Worm (Caenorhabditis elegans) whole organism, young adult: ENCODE data around the gene T26H5.9.
A peak's percentile ranks its signal among the peaks of the same experiment; 100 is the strongest.

Experiments used
- B0035.1 ChIP-seq: sonication (generic microtip); optimal IDR thresholded peaks from 2 replicates; lab custom pipeline; 2016; ENCODE audit warnings: missing genetic modification characterization, mild to moderate bottlenecking, missing compliant biosample characterization, missing genotype, missing genetic modification reagents
- C06A6.2 ChIP-seq: fragments of 200-800 bp; sonication (Bioruptor generic); conservative IDR thresholded peaks from 2 replicates; pipeline ENCODE4 v1.3.6; 2022; ENCODE audit warnings: missing genetic modification characterization, missing compliant biosample characterization
- C17E4.6 ChIP-seq: fragments of 200-800 bp; sonication (Bioruptor generic); IDR thresholded peaks from 2 replicates; pipeline ENCODE4 v1.3.6; 2022; ENCODE audit warnings: missing genetic modification reagents, missing genetic modification characterization, missing compliant biosample characterization
- D2030.7 ChIP-seq: fragments of 200-800 bp; sonication (Bioruptor generic); IDR thresholded peaks from 2 replicates; pipeline ENCODE4 v1.3.6; 2022; ENCODE audit warnings: missing genetic modification reagents, missing genetic modification characterization, missing compliant biosample characterization
- F10E7.11 ChIP-seq: sonication (generic microtip); optimal IDR thresholded peaks from 2 replicates; lab custom pipeline; 2017; ENCODE audit warnings: mild to moderate bottlenecking, missing genetic modification characterization, moderate library complexity, missing compliant biosample characterization
- F22D6.2 ChIP-seq: sonication (generic microtip); optimal IDR thresholded peaks from 2 replicates; lab custom pipeline; 2016; ENCODE audit warnings: mild to moderate bottlenecking, missing genetic modification characterization, missing compliant biosample characterization
- F39B2.1 ChIP-seq: fragments of 200-800 bp; sonication (Bioruptor generic); IDR thresholded peaks from 2 replicates; pipeline ENCODE4 v1.3.6; 2022; ENCODE audit warnings: missing genetic modification reagents, missing genetic modification characterization, missing compliant biosample characterization
- F52B5.7 ChIP-seq: sonication (generic microtip); optimal IDR thresholded peaks from 2 replicates; lab custom pipeline; 2016; ENCODE audit warnings: mild to moderate bottlenecking, missing genetic modification characterization, missing compliant biosample characterization
- Y53F4B.3 ChIP-seq: fragments of 200-800 bp; sonication (Bioruptor generic); IDR thresholded peaks from 2 replicates; pipeline ENCODE4 v1.3.6; 2022; ENCODE audit warnings: missing genetic modification reagents, missing genetic modification characterization, missing compliant biosample characterization
- Y53G8AR.9 ChIP-seq: fragments of 200-800 bp; sonication (Bioruptor generic); conservative IDR thresholded peaks from 2 replicates; pipeline ENCODE4 v1.3.6; 2022; ENCODE audit warnings: missing genetic modification reagents, missing genetic modification characterization, missing compliant biosample characterization
- Y79H2A.3 ChIP-seq: fragments of 200-800 bp; sonication (Bioruptor generic); conservative IDR thresholded peaks from 2 replicates; pipeline ENCODE4 v1.3.6; 2022; ENCODE audit warnings: missing genetic modification reagents, missing genetic modification characterization, missing compliant biosample characterization
- aptf-3 ChIP-seq: fragments of 200-800 bp; sonication (Bioruptor generic); IDR thresholded peaks from 2 replicates; pipeline ENCODE4 v1.3.6; 2022; ENCODE audit warnings: missing genetic modification characterization, missing compliant biosample characterization
- attf-5 ChIP-seq: fragments of 200-800 bp; sonication (Bioruptor generic); optimal IDR thresholded peaks from 2 replicates; lab custom pipeline; 2018; ENCODE audit warnings: mild to moderate bottlenecking, missing genetic modification characterization, missing compliant biosample characterization
- cebp-1 ChIP-seq, 2 experiments: fragments of 200-800 bp in 1 of 2; sonication (Bioruptor generic) in 1 of 2; sonication (generic microtip) in 1 of 2; IDR thresholded peaks in 1 of 2; optimal IDR thresholded peaks in 1 of 2; 2 replicates each; pipeline versions ENCODE4 v1.3.6 to Lab custom; 2017 to 2022; ENCODE audit warnings: missing compliant biosample characterization in 2 of 2, missing genetic modification characterization in 2 of 2, mild to moderate bottlenecking in 1 of 2, missing genetic modification reagents in 1 of 2, moderate library complexity in 1 of 2
- ceh-27 ChIP-seq: fragments of 200-800 bp; sonication (Bioruptor generic); optimal IDR thresholded peaks from 2 replicates; lab custom pipeline; 2018; ENCODE audit warnings: mild to moderate bottlenecking, missing genetic modification characterization, moderate library complexity, missing compliant biosample characterization
- ceh-58 ChIP-seq: fragments of 200-800 bp; sonication (Bioruptor generic); IDR thresholded peaks from 2 replicates; pipeline ENCODE4 v1.3.6; 2022; ENCODE audit warnings: missing genetic modification characterization, missing compliant biosample characterization
- die-1 ChIP-seq: sonication (generic microtip); optimal IDR thresholded peaks from 2 replicates; lab custom pipeline; 2016; ENCODE audit warnings: missing genotype, mild to moderate bottlenecking, missing genetic modification characterization, missing compliant biosample characterization
- egl-18 ChIP-seq: fragments of 200-800 bp; sonication (Bioruptor generic); IDR thresholded peaks from 2 replicates; pipeline ENCODE4 v1.3.6; 2022; ENCODE audit warnings: missing genetic modification reagents, missing genetic modification characterization, missing compliant biosample characterization
- him-1 ChIP-seq: sonication (generic microtip); optimal IDR thresholded peaks from 2 replicates; lab custom pipeline; 2016; ENCODE audit warnings: missing genotype, missing genetic modification reagents, missing genetic modification characterization, missing compliant biosample characterization
- hmg-1.2 ChIP-seq: fragments of 200-800 bp; sonication (Bioruptor generic); IDR thresholded peaks from 2 replicates; pipeline ENCODE4 v1.3.6; 2022; ENCODE audit warnings: missing genetic modification reagents, missing genetic modification characterization, missing compliant biosample characterization
- lag-1 ChIP-seq: fragments of 200-800 bp; sonication (Bioruptor generic); IDR thresholded peaks from 2 replicates; pipeline ENCODE4 v1.3.6; 2022; ENCODE audit warnings: missing genetic modification reagents, missing genetic modification characterization, missing compliant biosample characterization
- lin-26 ChIP-seq: fragments of 200-800 bp; sonication (Bioruptor generic); IDR thresholded peaks from 2 replicates; pipeline ENCODE4 v1.3.6; 2022; ENCODE audit warnings: missing genetic modification reagents, missing genetic modification characterization, missing compliant biosample characterization
- lin-40 ChIP-seq: sonication (generic microtip); optimal IDR thresholded peaks from 2 replicates; lab custom pipeline; 2016; ENCODE audit warnings: missing genetic modification characterization, mild to moderate bottlenecking, missing compliant biosample characterization, missing genotype, missing genetic modification reagents
- lin-54 ChIP-seq: fragments of 200-800 bp; sonication (Bioruptor generic); optimal IDR thresholded peaks from 2 replicates; lab custom pipeline; 2018; ENCODE audit warnings: mild to moderate bottlenecking, missing genetic modification characterization, missing compliant biosample characterization
- lsl-1 ChIP-seq: fragments of 200-800 bp; sonication (Bioruptor generic); optimal IDR thresholded peaks from 2 replicates; lab custom pipeline; 2018; ENCODE audit warnings: mild to moderate bottlenecking, missing genetic modification characterization, moderate library complexity, missing compliant biosample characterization
- lsy-27 ChIP-seq: sonication (generic microtip); optimal IDR thresholded peaks from 2 replicates; lab custom pipeline; 2017; ENCODE audit warnings: missing genetic modification characterization, mild to moderate bottlenecking, missing compliant biosample characterization, antibody characterized with exemption, missing genotype, borderline replicate concordance; ENCODE audit not compliant: insufficient read depth
- mcd-1 ChIP-seq: fragments of 200-800 bp; sonication (Bioruptor generic); IDR thresholded peaks from 2 replicates; pipeline ENCODE4 v1.3.6; 2022; ENCODE audit warnings: missing genetic modification reagents, missing genetic modification characterization, missing compliant biosample characterization
- mxl-1 ChIP-seq: sonication (generic microtip); optimal IDR thresholded peaks from 2 replicates; lab custom pipeline; 2016; ENCODE audit warnings: missing genetic modification characterization, missing compliant biosample characterization
- nfya-2 ChIP-seq: fragments of 200-800 bp; sonication (Bioruptor generic); IDR thresholded peaks from 2 replicates; pipeline ENCODE4 v1.3.6; 2022; ENCODE audit warnings: missing genetic modification reagents, missing genetic modification characterization, missing compliant biosample characterization
- nfyb-1 ChIP-seq: fragments of 200-800 bp; sonication (Bioruptor generic); IDR thresholded peaks from 2 replicates; pipeline ENCODE4 v1.3.6; 2022; ENCODE audit warnings: missing genetic modification reagents, missing genetic modification characterization, missing compliant biosample characterization
- rcor-1 ChIP-seq: fragments of 200-800 bp; sonication (Bioruptor generic); IDR thresholded peaks from 2 replicates; pipeline ENCODE4 v1.3.6; 2022; ENCODE audit warnings: missing genetic modification reagents, missing genetic modification characterization, missing compliant biosample characterization
- rpc-1 ChIP-seq, 2 experiments: fragments of 150-350 bp in 1 of 2; sonication (generic microtip) in 1 of 2; optimal IDR thresholded peaks; 2 replicates each; lab custom pipeline; 2014 to 2018; ENCODE audit warnings: missing biosample characterization in 1 of 2, missing genetic modification characterization in 1 of 2, missing genetic modification reagents in 1 of 2, missing genotype in 1 of 2
- sea-2 ChIP-seq: fragments of 200-800 bp; sonication (Bioruptor generic); IDR thresholded peaks from 2 replicates; pipeline ENCODE4 v1.3.6; 2022; ENCODE audit warnings: missing genetic modification characterization, missing compliant biosample characterization
- snpc-3.4 ChIP-seq: sonication (generic microtip); optimal IDR thresholded peaks from 2 replicates; lab custom pipeline; 2017; ENCODE audit warnings: missing genetic modification characterization, mild to moderate bottlenecking, missing compliant biosample characterization, antibody characterized with exemption, moderate library complexity, missing genotype, missing genetic modification reagents
- snpc-4 ChIP-seq, 5 experiments: fragments of 150-350 bp in 1 of 5; sonication (generic microtip) in 4 of 5; optimal IDR thresholded peaks; 2 replicates each; lab custom pipeline; 2014 to 2018; ENCODE audit warnings: missing genetic modification characterization in 5 of 5, missing biosample characterization in 3 of 5, antibody characterized with exemption in 2 of 5, mild to moderate bottlenecking in 2 of 5, missing compliant biosample characterization in 2 of 5, missing genotype in 2 of 5, moderate library complexity in 2 of 5, missing genetic modification reagents in 1 of 5
- sptf-2 ChIP-seq: fragments of 200-800 bp; sonication (Bioruptor generic); optimal IDR thresholded peaks from 2 replicates; lab custom pipeline; 2018; ENCODE audit warnings: mild to moderate bottlenecking, missing genetic modification characterization, missing compliant biosample characterization
- tbp1 ChIP-seq: fragments of 200-800 bp; sonication (Bioruptor generic); optimal IDR thresholded peaks from 2 replicates; lab custom pipeline; 2018; ENCODE audit warnings: mild to moderate bottlenecking, missing genetic modification characterization, missing compliant biosample characterization
- tbx-9 ChIP-seq: sonication (generic microtip); optimal IDR thresholded peaks from 2 replicates; lab custom pipeline; 2016; ENCODE audit warnings: borderline replicate concordance, missing genetic modification characterization, inconsistent platforms, missing compliant biosample characterization
- tlf-1 ChIP-seq: fragments of 200-800 bp; sonication (Bioruptor generic); optimal IDR thresholded peaks from 2 replicates; lab custom pipeline; 2018; ENCODE audit warnings: mild to moderate bottlenecking, missing genetic modification characterization, missing compliant biosample characterization
- xnd-1 ChIP-seq: sonication (generic microtip); optimal IDR thresholded peaks from 2 replicates; lab custom pipeline; 2016; ENCODE audit warnings: missing genotype, missing genetic modification reagents, missing genetic modification characterization, missing compliant biosample characterization
- zfh-2 ChIP-seq: fragments of 200-800 bp; sonication (Bioruptor generic); conservative IDR thresholded peaks from 2 replicates; pipeline ENCODE4 v1.3.6; 2022; ENCODE audit warnings: missing genetic modification reagents, missing genetic modification characterization, missing compliant biosample characterization
- ztf-25 ChIP-seq: fragments of 200-800 bp; sonication (Bioruptor generic); IDR thresholded peaks from 2 replicates; pipeline ENCODE4 v1.3.6; 2022; ENCODE audit warnings: missing genetic modification reagents, missing genetic modification characterization, missing compliant biosample characterization
- ztf-6 ChIP-seq: fragments of 200-800 bp; sonication (Bioruptor generic); IDR thresholded peaks from 2 replicates; pipeline ENCODE4 v1.3.6; 2022; ENCODE audit warnings: missing genetic modification reagents, missing genetic modification characterization, missing compliant biosample characterization

Gene T26H5.9

DNA sequence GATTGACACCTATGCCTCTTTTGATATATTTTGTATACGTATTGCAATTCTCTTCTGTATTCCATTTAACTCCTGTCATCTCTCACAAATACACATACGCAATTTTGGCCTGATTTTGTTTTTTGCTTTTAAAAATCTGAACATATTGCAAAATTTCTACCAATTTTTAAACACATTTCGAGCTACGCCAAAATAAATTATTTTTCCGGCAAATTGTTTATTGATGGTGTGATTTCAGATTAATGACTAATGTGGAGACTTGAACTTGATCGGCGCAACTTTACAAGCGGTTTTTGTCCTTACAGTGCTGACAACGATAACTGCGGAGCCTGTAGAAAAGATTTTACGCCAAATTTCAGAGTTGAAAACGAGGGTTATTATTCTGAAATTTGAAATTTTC, 47.6 kb upstream of the T26H5.9 start (continued):
- TF ChIP-seq rpc-1 (optimal IDR thresholded peaks at IDR 0.05; lab: Kevin White, UChicago) (no peak), rpc-1 (tag; optimal IDR thresholded peaks at IDR 0.05; lab: Kevin White, UChicago) (peak; percentile 10), ceh-27 (no peak), C06A6.2 (GFP tag; lab: Robert Waterston, UW) (no peak), egl-18 (GFP tag; lab: Robert Waterston, UW) (0 out of 2 replicates have a peak, but pooled peaks have one; percentile 40), ztf-25 (GFP tag; lab: Robert Waterston, UW) (no peak), cebp-1 (GFP tag; IDR thresholded peaks at IDR 0.05; lab: Robert Waterston, UW) (no peak), cebp-1 (tag; optimal IDR thresholded peaks at IDR 0.05; lab: Kevin White, UChicago) (no peak), mcd-1 (GFP tag; lab: Robert Waterston, UW) (no peak), Y53F4B.3 (GFP tag; lab: Robert Waterston, UW) (no peak), rcor-1 (no peak), ceh-58 (GFP tag; lab: Robert Waterston, UW) (no peak), C17E4.6 (GFP tag; lab: Robert Waterston, UW) (0 out of 2 replicates have a peak, but pooled peaks have one; percentile 12), ztf-6 (GFP tag; lab: Robert Waterston, UW) (no peak), tbx-9 (tag; lab: Kevin White, UChicago) (no peak), mxl-1 (tag; lab: Kevin White, UChicago) (no peak), F52B5.7 (tag; lab: Kevin White, UChicago) (no peak), lin-40 (no peak), tlf-1 (GFP tag; lab: Kevin White, UChicago) (peak; percentile 63), B0035.1 (tag; lab: Kevin White, UChicago) (no peak), lsy-27 (tag; lab: Kevin White, UChicago) (no peak), xnd-1 (peak; percentile 51), lin-26 (GFP tag; lab: Robert Waterston, UW) (peak; percentile 50; the same call in 1 of the 2 replicates), zfh-2 (GFP tag; lab: Robert Waterston, UW) (no peak), F10E7.11 (tag; lab: Kevin White, UChicago) (peak; percentile 17)

DNA sequence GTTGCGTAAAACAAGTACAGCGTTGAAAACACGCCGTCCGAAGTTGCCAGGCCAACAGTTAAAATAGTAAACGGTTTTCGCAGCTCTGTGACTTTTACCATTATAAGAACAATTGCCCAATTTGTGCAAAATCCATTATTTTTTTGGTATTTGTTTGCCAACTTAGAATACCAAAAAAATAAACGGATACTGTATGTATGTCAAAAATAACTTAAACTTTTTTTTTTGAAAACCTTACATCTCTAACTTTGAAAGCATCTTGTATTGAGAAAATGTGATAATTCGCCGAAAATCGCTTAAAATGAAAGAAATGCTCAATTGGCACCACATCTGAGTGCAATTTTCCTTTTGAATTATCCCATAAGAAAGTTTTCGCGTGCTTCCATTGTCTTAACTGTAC, 46.0 kb upstream of the T26H5.9 start, which contains the start of gene fbxa-199:
fbxa-199 (minus strand) TSS at position 101 of the 400 bp plus-strand sequence.
- TF ChIP-seq hmg-1.2 (GFP tag; lab: Robert Waterston, UW) (no peak), F39B2.1 (GFP tag; lab: Robert Waterston, UW) (no peak), nfyb-1 (no peak), lag-1 (GFP tag; lab: Robert Waterston, UW) (no peak), aptf-3 (GFP tag; lab: Robert Waterston, UW) (no peak), D2030.7 (GFP tag; lab: Robert Waterston, UW) (no peak), tbx-9 (tag; lab: Kevin White, UChicago) (no peak), sptf-2 (GFP tag; lab: Kevin White, UChicago) (no peak), F22D6.2 (no peak), Y53G8AR.9 (GFP tag; lab: Robert Waterston, UW) (no peak), C06A6.2 (GFP tag; lab: Robert Waterston, UW) (no peak), die-1 (tag; lab: Kevin White, UChicago) (no peak), ceh-27 (no peak), lin-26 (GFP tag; lab: Robert Waterston, UW) (no peak)
- TF ChIP-seq, all 124 proteins: peak for 0

DNA sequence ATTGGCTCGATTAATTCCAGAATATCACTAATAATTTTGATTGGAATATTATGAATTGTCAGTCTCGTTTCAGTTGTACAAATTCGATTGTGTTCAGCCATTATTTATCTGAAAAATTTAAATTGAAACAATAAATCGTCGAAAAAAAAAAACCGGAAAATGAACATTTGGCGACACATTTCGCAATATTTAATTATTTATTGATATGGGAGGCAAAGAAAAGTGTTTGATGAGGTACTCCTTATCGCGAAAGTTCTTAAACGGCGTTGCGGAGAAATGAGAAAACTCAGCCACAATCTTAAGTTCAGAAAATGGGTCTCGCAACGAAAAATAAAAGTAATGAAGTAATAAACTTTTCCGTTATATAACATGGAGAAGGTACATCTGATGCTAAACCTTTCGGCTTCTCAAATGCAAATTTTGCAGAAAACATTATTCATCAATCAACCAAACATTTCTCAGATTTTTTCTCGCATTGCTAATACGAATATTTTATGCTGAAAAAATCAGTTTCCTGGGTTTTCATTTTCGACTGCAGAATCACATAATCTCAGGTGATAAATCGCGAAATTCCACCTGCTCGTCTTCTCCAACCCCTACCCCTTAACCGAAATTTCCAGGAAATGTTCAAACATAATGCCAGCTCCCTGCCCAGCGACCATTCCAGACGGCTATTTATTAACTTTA, 44.9 kb upstream of the T26H5.9 start, which contains the start of the genes T06E6.15 and sri-7:
T06E6.15 (minus strand) TSS at position 101 of the 687 bp plus-strand sequence.
sri-7 (plus strand) TSS at position 637 of the 687 bp plus-strand sequence.
- TF ChIP-seq Y79H2A.3 (GFP tag; lab: Robert Waterston, UW) (no peak), lin-26 (GFP tag; lab: Robert Waterston, UW) (no peak), snpc-3.4 (tag; lab: Kevin White, UChicago) (no peak), tbp1 (GFP tag; lab: Kevin White, UChicago) (no peak), sea-2 (no peak), lsl-1 (GFP tag; lab: Kevin White, UChicago) (no peak), B0035.1 (tag; lab: Kevin White, UChicago) (no peak), lin-54 (no peak), die-1 (tag; lab: Kevin White, UChicago) (no peak), nfya-2 (GFP tag; lab: Robert Waterston, UW) (no peak), snpc-4 (GFP tag; optimal IDR thresholded peaks at IDR 0.05; lab: Kevin White, UChicago) (no peak), snpc-4 (tag; optimal IDR thresholded peaks at IDR 0.05; lab: Kevin White, UChicago) (no peak), attf-5 (GFP tag; lab: Kevin White, UChicago) (no peak), tlf-1 (GFP tag; lab: Kevin White, UChicago) (no peak), him-1 (tag; lab: Kevin White, UChicago) (no peak)
